Fruit fly (Drosophila melanogaster) whole organism, prepupa: Measurements from ENCODE around the gene hid.

Experiments used
- Blimp-1 ChIP-seq: fragments of 200-800 bp; sonication (Bioruptor generic); optimal IDR thresholded peaks from 3 replicates; lab custom pipeline; 2017; ENCODE audit warnings: missing biosample characterization, missing genetic modification characterization, mild to moderate bottlenecking, moderate library complexity, missing genetic modification reagents
- CG10631 ChIP-seq: fragments of 200-800 bp; sonication (Bioruptor generic); optimal IDR thresholded peaks from 2 replicates; lab custom pipeline; 2016; ENCODE audit warnings: missing biosample characterization, missing genetic modification characterization
- CG10669 ChIP-seq: fragments of 200-800 bp; sonication (Bioruptor generic); optimal IDR thresholded peaks from 3 replicates; lab custom pipeline; 2018; ENCODE audit warnings: missing biosample characterization, mild to moderate bottlenecking, missing genetic modification characterization, moderate library complexity
- CG11762 ChIP-seq: fragments of 200-800 bp; sonication (Bioruptor generic); optimal IDR thresholded peaks from 3 replicates; lab custom pipeline; 2016; ENCODE audit warnings: missing biosample characterization, missing genetic modification characterization; ENCODE audit not compliant: insufficient read depth
- CG11902 ChIP-seq: fragments of 200-800 bp; sonication (Bioruptor generic); optimal IDR thresholded peaks from 3 replicates; lab custom pipeline; 2016; ENCODE audit warnings: missing biosample characterization, missing genetic modification characterization
- CG15336 ChIP-seq: fragments of 200-800 bp; sonication (Bioruptor generic); IDR thresholded peaks from 2 replicates; pipeline ENCODE4 v1.3.6; 2022; ENCODE audit warnings: missing biosample characterization, missing genetic modification characterization
- CG1621 ChIP-seq: fragments of 200-800 bp; sonication (Bioruptor generic); optimal IDR thresholded peaks from 3 replicates; lab custom pipeline; 2018; ENCODE audit warnings: missing biosample characterization, mild to moderate bottlenecking, missing genetic modification characterization
- CG16779 ChIP-seq: fragments of 200-800 bp; sonication (Bioruptor generic); optimal IDR thresholded peaks from 3 replicates; lab custom pipeline; 2017; ENCODE audit warnings: missing biosample characterization, mild to moderate bottlenecking, missing genetic modification characterization
- CG3032 ChIP-seq: fragments of 200-800 bp; optimal IDR thresholded peaks from 2 replicates; lab custom pipeline; 2019; ENCODE audit warnings: missing biosample characterization, mild to moderate bottlenecking, missing genetic modification characterization, moderate library complexity
- CG34406 ChIP-seq: fragments of 200-800 bp; sonication (Bioruptor generic); optimal IDR thresholded peaks from 3 replicates; lab custom pipeline; 2016; ENCODE audit warnings: missing biosample characterization, missing genetic modification characterization
- CG3919 ChIP-seq: fragments of 200-800 bp; sonication (Bioruptor generic); optimal IDR thresholded peaks from 3 replicates; lab custom pipeline; 2016; ENCODE audit warnings: missing biosample characterization, missing genetic modification characterization
- CG4318 ChIP-seq: fragments of 200-800 bp; sonication (Bioruptor generic); optimal IDR thresholded peaks from 3 replicates; lab custom pipeline; 2017; ENCODE audit warnings: missing biosample characterization, mild to moderate bottlenecking, missing genetic modification characterization
- CG6163 ChIP-seq: fragments of 200-800 bp; sonication (Bioruptor generic); IDR thresholded peaks from 3 replicates; pipeline ENCODE4 v1.3.6; 2022; ENCODE audit warnings: missing biosample characterization, missing genetic modification characterization
- CG6276 ChIP-seq: fragments of 200-800 bp; sonication (Bioruptor generic); optimal IDR thresholded peaks from 2 replicates; lab custom pipeline; 2017; ENCODE audit warnings: missing biosample characterization, mild to moderate bottlenecking, missing genetic modification characterization
- CG6792 ChIP-seq: fragments of 200-800 bp; sonication (Bioruptor generic); optimal IDR thresholded peaks from 3 replicates; lab custom pipeline; 2016; ENCODE audit warnings: missing biosample characterization, missing genetic modification characterization
- CG6808 ChIP-seq: fragments of 200-800 bp; sonication (Bioruptor generic); optimal IDR thresholded peaks from 3 replicates; lab custom pipeline; 2017; ENCODE audit warnings: missing biosample characterization, missing genetic modification characterization, mild to moderate bottlenecking, moderate library complexity, missing genetic modification reagents
- CG6854 ChIP-seq: fragments of 200-800 bp; sonication (Bioruptor generic); optimal IDR thresholded peaks from 2 replicates; lab custom pipeline; 2017; ENCODE audit warnings: missing biosample characterization, mild to moderate bottlenecking, missing genetic modification characterization
- CG7368 ChIP-seq: fragments of 200-800 bp; sonication (Bioruptor generic); optimal IDR thresholded peaks from 3 replicates; lab custom pipeline; 2016; ENCODE audit warnings: missing biosample characterization, missing genetic modification characterization
- CG8119 ChIP-seq: fragments of 200-800 bp; sonication (Bioruptor generic); IDR thresholded peaks from 3 replicates; pipeline ENCODE4 v1.3.6; 2022; ENCODE audit warnings: missing biosample characterization, missing genetic modification characterization
- CG8632 ChIP-seq: fragments of 200-800 bp; sonication (Bioruptor generic); optimal IDR thresholded peaks from 3 replicates; lab custom pipeline; 2016; ENCODE audit warnings: missing biosample characterization, missing genetic modification characterization
- CG9139 ChIP-seq: fragments of 200-800 bp; sonication (Bioruptor generic); optimal IDR thresholded peaks from 3 replicates; lab custom pipeline; 2017; ENCODE audit warnings: missing biosample characterization, mild to moderate bottlenecking, missing genetic modification characterization
- Eip75B ChIP-seq: fragments of 200-800 bp; sonication (Bioruptor generic); optimal IDR thresholded peaks from 3 replicates; lab custom pipeline; 2016; ENCODE audit warnings: missing biosample characterization, missing genetic modification characterization
- Eip78C ChIP-seq: fragments of 200-800 bp; sonication (Bioruptor generic); peaks from one replicate; lab custom pipeline; 2016; ENCODE audit warnings: missing biosample characterization, missing genetic modification characterization
- Eip93F ChIP-seq: fragments of 200-800 bp; sonication (Bioruptor generic); optimal IDR thresholded peaks from 2 replicates; lab custom pipeline; 2016; ENCODE audit warnings: missing biosample characterization, mild to moderate bottlenecking, missing genetic modification characterization
- Ets21C ChIP-seq: fragments of 200-800 bp; sonication (Bioruptor generic); optimal IDR thresholded peaks from 3 replicates; lab custom pipeline; 2016; ENCODE audit warnings: missing biosample characterization, missing genetic modification characterization
- Ets96B ChIP-seq: fragments of 200-800 bp; optimal IDR thresholded peaks from 2 replicates; lab custom pipeline; 2019; ENCODE audit warnings: missing biosample characterization, mild to moderate bottlenecking, missing genetic modification characterization, moderate library complexity
- Gug ChIP-seq: fragments of 200-800 bp; sonication (Bioruptor generic); IDR thresholded peaks from 2 replicates; pipeline ENCODE4 v1.3.6; 2022; ENCODE audit warnings: missing biosample characterization, missing genetic modification characterization
- Hr38 ChIP-seq: sonication (Bioruptor generic); optimal IDR thresholded peaks from 2 replicates; lab custom pipeline; 2016; ENCODE audit warnings: missing biosample characterization, missing genetic modification characterization
- Hr39 ChIP-seq: fragments of 200-800 bp; sonication (Bioruptor generic); optimal IDR thresholded peaks from 2 replicates; lab custom pipeline; 2016; ENCODE audit warnings: missing biosample characterization, missing genetic modification characterization
- Hr4 ChIP-seq: fragments of 200-800 bp; sonication (Bioruptor generic); optimal IDR thresholded peaks from 3 replicates; lab custom pipeline; 2016; ENCODE audit warnings: missing biosample characterization, missing genetic modification characterization
- Met ChIP-seq: fragments of 200-800 bp; sonication (Bioruptor generic); optimal IDR thresholded peaks from 3 replicates; lab custom pipeline; 2016; ENCODE audit warnings: missing biosample characterization, missing genetic modification characterization
- Smox ChIP-seq: fragments of 200-800 bp; sonication (Bioruptor generic); optimal IDR thresholded peaks from 3 replicates; lab custom pipeline; 2016; ENCODE audit warnings: missing biosample characterization, missing genetic modification characterization
- Sox15 ChIP-seq: fragments of 200-800 bp; sonication (Bioruptor generic); optimal IDR thresholded peaks from 3 replicates; lab custom pipeline; 2016; ENCODE audit warnings: missing biosample characterization, missing genetic modification characterization
- achi ChIP-seq: fragments of 200-800 bp; sonication (Bioruptor generic); optimal IDR thresholded peaks from 3 replicates; lab custom pipeline; 2016; ENCODE audit warnings: missing biosample characterization, missing genetic modification characterization
- acj6 ChIP-seq: fragments of 200-800 bp; sonication (Bioruptor generic); optimal IDR thresholded peaks from 3 replicates; lab custom pipeline; 2016; ENCODE audit warnings: missing biosample characterization, missing genetic modification characterization
- dac ChIP-seq: fragments of 200-800 bp; sonication (Bioruptor generic); optimal IDR thresholded peaks from 2 replicates; lab custom pipeline; 2017; ENCODE audit warnings: missing biosample characterization, mild to moderate bottlenecking, missing genetic modification characterization
- dsx ChIP-seq: fragments of 200-800 bp; optimal IDR thresholded peaks from 3 replicates; lab custom pipeline; 2019; ENCODE audit warnings: missing biosample characterization, mild to moderate bottlenecking, missing genetic modification characterization, moderate library complexity; ENCODE audit not compliant: poor library complexity, severe bottlenecking
- eg ChIP-seq: fragments of 200-800 bp; sonication (Bioruptor generic); IDR thresholded peaks from 3 replicates; pipeline ENCODE4 v1.3.6; 2022; ENCODE audit warnings: missing biosample characterization, missing genetic modification characterization
- esn ChIP-seq: fragments of 200-800 bp; sonication (Bioruptor generic); optimal IDR thresholded peaks from 2 replicates; lab custom pipeline; 2016; ENCODE audit warnings: missing biosample characterization, mild to moderate bottlenecking, missing genetic modification characterization, moderate library complexity
- fd59A ChIP-seq: fragments of 200-800 bp; sonication (Bioruptor generic); optimal IDR thresholded peaks from 2 replicates; lab custom pipeline; 2017; ENCODE audit warnings: missing biosample characterization, mild to moderate bottlenecking, missing genetic modification characterization, missing genetic modification reagents
- fd85E ChIP-seq: fragments of 200-800 bp; sonication (Bioruptor generic); optimal IDR thresholded peaks from 3 replicates; lab custom pipeline; 2016; ENCODE audit warnings: missing biosample characterization, missing genetic modification characterization
- fkh ChIP-seq: fragments of 200-800 bp; sonication (Bioruptor generic); optimal IDR thresholded peaks from 3 replicates; lab custom pipeline; 2017; ENCODE audit warnings: missing biosample characterization, mild to moderate bottlenecking, missing genetic modification characterization, moderate library complexity
- pdm3 ChIP-seq: fragments of 200-800 bp; sonication (Bioruptor generic); optimal IDR thresholded peaks from 3 replicates; lab custom pipeline; 2016; ENCODE audit warnings: missing biosample characterization, missing genetic modification characterization
- salr ChIP-seq, 2 experiments: fragments of 200-800 bp; sonication (Bioruptor generic); optimal IDR thresholded peaks; 3 replicates each; lab custom pipeline; 2016 to 2018; ENCODE audit warnings: missing biosample characterization in 2 of 2, missing genetic modification characterization in 2 of 2, mild to moderate bottlenecking in 1 of 2
- spab ChIP-seq: fragments of 200-800 bp; sonication (Bioruptor generic); optimal IDR thresholded peaks from 2 replicates; lab custom pipeline; 2017; ENCODE audit warnings: missing biosample characterization, mild to moderate bottlenecking, missing genetic modification characterization, missing genetic modification reagents
- svp ChIP-seq: fragments of 200-800 bp; sonication (Bioruptor generic); peaks from one replicate; lab custom pipeline; 2016; ENCODE audit warnings: missing biosample characterization, missing genetic modification characterization
- topi ChIP-seq: fragments of 200-800 bp; sonication (Bioruptor generic); optimal IDR thresholded peaks from 3 replicates; lab custom pipeline; 2016; ENCODE audit warnings: missing biosample characterization, missing genetic modification characterization
- vri ChIP-seq: fragments of 200-800 bp; sonication (Bioruptor generic); optimal IDR thresholded peaks from 3 replicates; lab custom pipeline; 2016; ENCODE audit warnings: missing biosample characterization, mild to moderate bottlenecking, missing genetic modification characterization

The hid gene

DNA sequence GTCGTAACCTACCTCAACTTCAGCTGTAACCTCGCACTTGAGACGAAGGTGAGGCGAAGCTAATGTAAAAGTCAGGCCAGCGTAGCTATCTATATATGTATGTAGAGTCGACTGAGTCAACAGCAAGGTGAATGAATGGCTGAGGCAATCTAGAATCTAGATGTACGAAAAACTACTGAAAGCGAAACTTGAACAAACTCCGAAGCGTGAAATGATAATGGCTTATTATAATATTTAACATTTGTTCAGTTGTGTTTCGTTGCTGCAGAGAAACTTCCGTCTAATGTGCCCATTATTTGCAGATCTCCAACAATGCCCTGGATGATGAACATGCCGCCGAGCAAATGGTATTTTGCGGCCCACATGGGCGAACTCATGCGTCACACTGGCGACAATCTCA, 40.8 kb downstream of the hid start:
- TF ChIP-seq fkh (GFP tag; lab: Kevin White, UChicago) (peak; percentile 83), fd85E (GFP tag; lab: Kevin White, UChicago) (no peak), Hr4 (GFP tag; lab: Kevin White, UChicago) (no peak)

- TF ChIP-seq CG10631 (GFP tag; lab: Kevin White, UChicago) (no peak), CG8632 (GFP tag; lab: Kevin White, UChicago) (no peak), CG4318 (GFP tag; lab: Kevin White, UChicago) (no peak), fkh (GFP tag; lab: Kevin White, UChicago) (peak; percentile 61)
These were observed 42.5 kb downstream of the hid start for dm6 chr3L:18142969-18143368.

DNA sequence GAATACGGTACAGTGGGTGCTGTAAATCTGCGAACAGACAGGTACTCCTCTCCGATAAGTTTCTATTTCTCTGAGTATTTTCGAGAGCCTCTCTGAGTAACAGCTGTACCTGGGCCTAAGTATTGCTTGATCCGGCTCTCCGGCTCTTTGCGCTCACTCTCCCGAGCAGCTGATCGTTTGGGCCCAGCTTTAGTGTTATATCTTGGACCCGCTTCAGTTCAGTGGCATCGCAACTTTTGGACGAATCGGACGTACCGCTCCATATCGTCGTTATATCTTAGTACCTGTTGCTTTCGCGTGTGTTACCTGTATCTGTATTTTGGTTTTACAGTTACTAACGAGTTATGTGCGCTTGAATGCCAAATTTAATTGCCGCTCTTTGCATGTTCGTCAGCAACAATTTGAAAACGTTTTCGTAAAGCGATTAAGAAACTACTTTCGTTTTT, 46.2 kb downstream of the hid start, which contains the start of gene geko:
TSS of gene geko (plus strand) at position 219 of the 446 bp plus-strand sequence.
- TF ChIP-seq vri (peak; percentile 4), CG8632 (GFP tag; lab: Kevin White, UChicago) (no peak), topi (GFP tag; lab: Kevin White, UChicago) (no peak), achi (GFP tag; lab: Kevin White, UChicago) (no peak), Hr38 (GFP tag; lab: Kevin White, UChicago) (no peak), CG3919 (no peak), fd59A (no peak), Blimp-1 (GFP tag; lab: Kevin White, UChicago) (no peak), Met (GFP tag; lab: Kevin White, UChicago) (no peak), CG8119 (GFP tag; lab: Robert Waterston, UW) (peak; percentile 45; the same call in 1 of the 3 replicates), CG34406 (GFP tag; lab: Kevin White, UChicago) (no peak), Eip93F (no peak), fd85E (GFP tag; lab: Kevin White, UChicago) (no peak), eg (GFP tag; lab: Robert Waterston, UW) (peak; percentile 63; the same call in 2 of the 3 replicates), spab (no peak), Eip78C (GFP tag; lab: Kevin White, UChicago) (peak; percentile 46), CG9139 (GFP tag; lab: Kevin White, UChicago) (no peak), CG11902 (GFP tag; lab: Kevin White, UChicago) (no peak), CG6792 (GFP tag; lab: Kevin White, UChicago) (no peak), Ets96B (tag; lab: Kevin White, UChicago) (no peak), CG10669 (no peak), CG6276 (no peak), Ets21C (no peak), Sox15 (GFP tag; lab: Kevin White, UChicago) (no peak), Hr39 (GFP tag; lab: Kevin White, UChicago) (no peak), Hr4 (GFP tag; lab: Kevin White, UChicago) (no peak), CG16779 (no peak), CG1621 (tag; lab: Kevin White, UChicago) (no peak), CG11762 (GFP tag; lab: Kevin White, UChicago) (no peak), svp (GFP tag; lab: Kevin White, UChicago) (no peak), CG15336 (GFP tag; lab: Robert Waterston, UW) (peak; percentile 58), salr (GFP tag; optimal IDR thresholded peaks at IDR 0.05; lab: Kevin White, UChicago) (no peak), esn (GFP tag; lab: Kevin White, UChicago) (no peak), acj6 (GFP tag; lab: Kevin White, UChicago) (no peak), CG7368 (GFP tag; lab: Kevin White, UChicago) (no peak), Gug (GFP tag; lab: Robert Waterston, UW) (no peak), dac (GFP tag; lab: Kevin White, UChicago) (no peak), CG6854 (GFP tag; lab: Kevin White, UChicago) (no peak), CG6808 (no peak), dsx (GFP tag; lab: Kevin White, UChicago) (peak; percentile 4), Eip75B (no peak), Smox (GFP tag; lab: Kevin White, UChicago) (no peak), CG3032 (no peak), pdm3 (GFP tag; lab: Kevin White, UChicago) (no peak), CG6163 (GFP tag; lab: Robert Waterston, UW) (peak; percentile 57; the same call in 1 of the 3 replicates)
